Fruit fly (Drosophila melanogaster): Measurements from ENCODE around the gene CG3106.
A peak's percentile ranks its signal among the peaks of the same experiment; 100 is the strongest.

Gene CG3106

dm6 chrX:9686546-9687219, 24.0 kb upstream of the CG3106 start, which contains the start of gene nej:
TSS of gene nej (minus strand) at chrX:9687066.
- no peak for TF ChIP-seq Pif1B (GFP tag; optimal IDR thresholded peaks at IDR 0.05)

dm6 chrX:9685568-9686413, 23.1 kb upstream of the CG3106 start:
- peak; percentile 17; the same call in 1 of the 2 replicates for TF ChIP-seq CG12605 (GFP tag; IDR thresholded peaks at IDR 0.05)
- peak; percentile 27 for TF ChIP-seq CG34367 (tag; optimal IDR thresholded peaks at IDR 0.05)
- TF ChIP-seq CG8159 (tag; optimal IDR thresholded peaks at IDR 0.05), result peak; percentile 69
- no peak for TF ChIP-seq CG13204 (GFP tag; optimal IDR thresholded peaks at IDR 0.05)
- no peak for TF ChIP-seq CG32121 (GFP tag; IDR thresholded peaks at IDR 0.05)
- TF ChIP-seq CG15710 (tag; optimal IDR thresholded peaks at IDR 0.05), result peak; percentile 61
- no peak for TF ChIP-seq gl (tag; optimal IDR thresholded peaks at IDR 0.05)
- peak; percentile 46 for TF ChIP-seq CG8301 (tag; optimal IDR thresholded peaks at IDR 0.05)
- peak; percentile 36; the same call in 1 of the 2 replicates for TF ChIP-seq Ets98B (GFP tag; IDR thresholded peaks at IDR 0.05)
- TF ChIP-seq Snoo (tag; optimal IDR thresholded peaks at IDR 0.05), result peak; percentile 19
- peak; percentile 62 for TF ChIP-seq CG14655 (GFP tag; optimal IDR thresholded peaks at IDR 0.05)
- TF ChIP-seq D1 (tag; optimal IDR thresholded peaks at IDR 0.05), result no peak
- TF ChIP-seq fd96Ca (GFP tag; IDR thresholded peaks at IDR 0.05), result 0 out of 3 replicates have a peak, but pooled peaks have one; percentile 29
- peak; percentile 40 for TF ChIP-seq CG9948 (tag; optimal IDR thresholded peaks at IDR 0.05)

- TF ChIP-seq CG4496 (GFP tag; IDR thresholded peaks at IDR 0.05), result peak; percentile 94
- peak; percentile 99 for TF ChIP-seq D1 (tag; optimal IDR thresholded peaks at IDR 0.05)
- peak; percentile 85 for TF ChIP-seq CG34367 (tag; optimal IDR thresholded peaks at IDR 0.05)
- TF ChIP-seq CG10348 (GFP tag; IDR thresholded peaks at IDR 0.05), result no peak
- peak; percentile 72 for TF ChIP-seq CG13204 (GFP tag; optimal IDR thresholded peaks at IDR 0.05)
- TF ChIP-seq Snoo (tag; optimal IDR thresholded peaks at IDR 0.05), result peak; percentile 4
- TF ChIP-seq Pif1B (GFP tag; optimal IDR thresholded peaks at IDR 0.05), result peak; percentile 60
- peak; percentile 45 for TF ChIP-seq CG17806 (tag; optimal IDR thresholded peaks at IDR 0.05)
- peak; percentile 31 for TF ChIP-seq CG9948 (tag; optimal IDR thresholded peaks at IDR 0.05)
- TF ChIP-seq CG12605 (GFP tag; IDR thresholded peaks at IDR 0.05), result peak; percentile 91
- TF ChIP-seq fd96Ca (GFP tag; IDR thresholded peaks at IDR 0.05), result peak; percentile 90
- TF ChIP-seq CG15710 (tag; optimal IDR thresholded peaks at IDR 0.05), result peak; percentile 77
- TF ChIP-seq CG8301 (tag; optimal IDR thresholded peaks at IDR 0.05), result peak; percentile 68
- TF ChIP-seq gl (tag; optimal IDR thresholded peaks at IDR 0.05), result peak; percentile 89
- peak; percentile 16 for TF ChIP-seq Pif1A (GFP tag; optimal IDR thresholded peaks at IDR 0.05)
- TF ChIP-seq EcR (GFP tag; optimal IDR thresholded peaks at IDR 0.05), result no peak
- peak; percentile 85 for TF ChIP-seq CG14655 (GFP tag; optimal IDR thresholded peaks at IDR 0.05)
- TF ChIP-seq rn (GFP tag; IDR thresholded peaks at IDR 0.05), result peak; percentile 67
- TF ChIP-seq Ets98B (GFP tag; IDR thresholded peaks at IDR 0.05), result peak; percentile 90
- TF ChIP-seq CG8159 (tag; optimal IDR thresholded peaks at IDR 0.05), result peak; percentile 65
- TF ChIP-seq CG32121 (GFP tag; IDR thresholded peaks at IDR 0.05), result peak; percentile 78
Observed at dm6 chrX:9684697-9685567, 22.2 kb upstream of the CG3106 start.

- TF ChIP-seq CG14655 (GFP tag; optimal IDR thresholded peaks at IDR 0.05) (no peak), D1 (tag; optimal IDR thresholded peaks at IDR 0.05) (peak; percentile 36), gl (tag; optimal IDR thresholded peaks at IDR 0.05) (peak; percentile 85), CG4496 (GFP tag; IDR thresholded peaks at IDR 0.05) (peak; percentile 89), Pif1B (GFP tag; optimal IDR thresholded peaks at IDR 0.05) (peak; percentile 37), CG15710 (tag; optimal IDR thresholded peaks at IDR 0.05) (peak; percentile 65), CG34367 (tag; optimal IDR thresholded peaks at IDR 0.05) (peak; percentile 74), CG9948 (tag; optimal IDR thresholded peaks at IDR 0.05) (peak; percentile 35), CG17806 (tag; optimal IDR thresholded peaks at IDR 0.05) (peak; percentile 45), fd96Ca (GFP tag; IDR thresholded peaks at IDR 0.05) (peak; percentile 75), CG32121 (GFP tag; IDR thresholded peaks at IDR 0.05) (peak; percentile 61; the same call in 1 of the 2 replicates), CG12605 (GFP tag; IDR thresholded peaks at IDR 0.05) (peak; percentile 85), rn (GFP tag; IDR thresholded peaks at IDR 0.05) (no peak), CG8301 (tag; optimal IDR thresholded peaks at IDR 0.05) (peak; percentile 62), Pif1A (GFP tag; optimal IDR thresholded peaks at IDR 0.05) (no peak), Snoo (tag; optimal IDR thresholded peaks at IDR 0.05) (no peak), EcR (GFP tag; optimal IDR thresholded peaks at IDR 0.05) (no peak), CG13204 (GFP tag; optimal IDR thresholded peaks at IDR 0.05) (peak; percentile 71), CG8159 (tag; optimal IDR thresholded peaks at IDR 0.05) (peak; percentile 50), Ets98B (GFP tag; IDR thresholded peaks at IDR 0.05) (peak; percentile 68; the same call in 1 of the 2 replicates), CG10348 (GFP tag; IDR thresholded peaks at IDR 0.05) (no peak)
Observed at dm6 chrX:9684158-9684557, 21.5 kb upstream of the CG3106 start.

- TF ChIP-seq Ets98B (GFP tag; IDR thresholded peaks at IDR 0.05) (no peak), CG14655 (GFP tag; optimal IDR thresholded peaks at IDR 0.05) (no peak), CG4496 (GFP tag; IDR thresholded peaks at IDR 0.05) (no peak), CG9948 (tag; optimal IDR thresholded peaks at IDR 0.05) (no peak), D1 (tag; optimal IDR thresholded peaks at IDR 0.05) (no peak), CG8301 (tag; optimal IDR thresholded peaks at IDR 0.05) (no peak), fd96Ca (GFP tag; IDR thresholded peaks at IDR 0.05) (no peak), Pif1B (GFP tag; optimal IDR thresholded peaks at IDR 0.05) (no peak), CG32121 (GFP tag; IDR thresholded peaks at IDR 0.05) (no peak), CG8159 (tag; optimal IDR thresholded peaks at IDR 0.05) (no peak), Pif1A (GFP tag; optimal IDR thresholded peaks at IDR 0.05) (no peak), gl (tag; optimal IDR thresholded peaks at IDR 0.05) (peak; percentile 17), CG10348 (GFP tag; IDR thresholded peaks at IDR 0.05) (no peak), Snoo (tag; optimal IDR thresholded peaks at IDR 0.05) (no peak), CG34367 (tag; optimal IDR thresholded peaks at IDR 0.05) (no peak), CG15710 (tag; optimal IDR thresholded peaks at IDR 0.05) (no peak), CG17806 (tag; optimal IDR thresholded peaks at IDR 0.05) (peak; percentile 10)
Observed at dm6 chrX:9674912-9675311, 12.2 kb upstream of the CG3106 start.

All from whole organism, pupa.